Worm (Caenorhabditis elegans) whole organism, midembryonic: ENCODE data around the gene sca-1.

Experiments used
- flt-1 ChIP-seq: fragments of 200-800 bp; sonication (Bioruptor generic); IDR thresholded peaks from 2 replicates; pipeline ENCODE4 v1.3.6; 2022; ENCODE audit warnings: missing genetic modification characterization, missing compliant biosample characterization
- ztf-23 ChIP-seq: fragments of 200-800 bp; sonication (Bioruptor generic); IDR thresholded peaks from 2 replicates; pipeline ENCODE4 v1.3.6; 2022; ENCODE audit warnings: missing genetic modification reagents, missing genetic modification characterization, missing compliant biosample characterization

- TF ChIP-seq ztf-23 (GFP tag; lab: Robert Waterston, UW): no peak
- TF ChIP-seq flt-1 (GFP tag; lab: Robert Waterston, UW): no peak
These were observed at the start of gene sca-1 for ce11 chrIII:10816800-10817418.
